Worm (Caenorhabditis elegans) whole organism, L3 larva: ENCODE data around the gene Y44A6B.3.

Experiments
- ceh-82 ChIP-seq: fragments of 150-350 bp; optimal IDR thresholded peaks from 2 replicates; lab custom pipeline; 2014; ENCODE audit warnings: missing biosample characterization, missing genetic modification characterization
- fkh-10 ChIP-seq: sonication (generic microtip); optimal IDR thresholded peaks from 2 replicates; lab custom pipeline; 2017; ENCODE audit warnings: missing biosample characterization, missing genetic modification reagents, missing genetic modification characterization
- mdl-1 ChIP-seq: fragments of 150-350 bp; optimal IDR thresholded peaks from 2 replicates; lab custom pipeline; 2014; ENCODE audit warnings: missing biosample characterization, missing genetic modification characterization

- TF ChIP-seq mdl-1 (no peak), ceh-82 (tag; lab: Kevin White, UChicago) (no peak), fkh-10 (no peak)
These were observed 19.6 kb downstream of the Y44A6B.3 start, which contains the start of gene F46B3.7 for ce11 chrV:20618632-20619031.
